Fruit fly (Drosophila melanogaster) S2 (cell line): ENCODE data around the gene Akr1B.

Experiments used
- CG8478 ChIP-seq: fragments of >200 bp; optimal IDR thresholded peaks from 2 replicates; lab custom pipeline; 2018
- CTCF ChIP-seq, 2 experiments: fragments of >200 bp; optimal IDR thresholded peaks; 2 replicates each; lab custom pipeline; 2018

dm6 chr3L:11623245-11623883 lies 817 bp downstream of the Akr1B start:
- TF ChIP-seq CG8478 (lab: Kevin White, UChicago): no peak
- no peak for TF ChIP-seq CTCF (optimal IDR thresholded peaks at IDR 0.05; lab: Kevin White, UChicago)
